Worm (Caenorhabditis elegans) whole organism, late embryonic: ENCODE measurements around the gene C44C10.9.

ENCODE experiments used
- C08G9.2 ChIP-seq: sonication (generic microtip); optimal IDR thresholded peaks from 2 replicates; lab custom pipeline; 2016; ENCODE audit warnings: mild to moderate bottlenecking, missing genetic modification characterization, moderate library complexity, missing compliant biosample characterization
- C38D4.7 ChIP-seq: fragments of 200-800 bp; sonication (Bioruptor generic); optimal IDR thresholded peaks from 2 replicates; lab custom pipeline; 2018; ENCODE audit warnings: mild to moderate bottlenecking, missing genetic modification characterization, moderate library complexity, missing compliant biosample characterization
- K09A11.1 ChIP-seq: sonication (generic microtip); optimal IDR thresholded peaks from 2 replicates; lab custom pipeline; 2017; ENCODE audit warnings: antibody characterized with exemption, mild to moderate bottlenecking, missing genetic modification characterization, missing compliant biosample characterization; ENCODE audit not compliant: insufficient read depth
- Y22D7AL.16 ChIP-seq: sonication (generic microtip); optimal IDR thresholded peaks from 2 replicates; lab custom pipeline; 2016; ENCODE audit warnings: missing genetic modification characterization, missing compliant biosample characterization
- ama-1 ChIP-seq: fragments of 150-350 bp; optimal IDR thresholded peaks from 2 replicates; lab custom pipeline; 2014
- ceh-14 ChIP-seq: sonication (generic microtip); optimal IDR thresholded peaks from 2 replicates; lab custom pipeline; 2016; ENCODE audit warnings: missing genotype, missing genetic modification characterization, missing compliant biosample characterization
- ceh-18 ChIP-seq: sonication (generic microtip); optimal IDR thresholded peaks from 2 replicates; lab custom pipeline; 2016; ENCODE audit warnings: missing genetic modification characterization, missing compliant biosample characterization
- ceh-2 ChIP-seq: sonication (generic microtip); optimal IDR thresholded peaks from 2 replicates; lab custom pipeline; 2016; ENCODE audit warnings: missing genotype, missing genetic modification characterization, missing compliant biosample characterization
- ceh-24 ChIP-seq: sonication (generic microtip); optimal IDR thresholded peaks from 2 replicates; lab custom pipeline; 2016; ENCODE audit warnings: mild to moderate bottlenecking, missing genetic modification characterization, missing compliant biosample characterization
- ceh-45 ChIP-seq: fragments of 200-800 bp; sonication (Bioruptor generic); IDR thresholded peaks from 2 replicates; pipeline ENCODE4 v1.3.6; 2022; ENCODE audit warnings: missing genetic modification reagents, missing genetic modification characterization, missing compliant biosample characterization
- ceh-6 ChIP-seq: fragments of 200-800 bp; sonication (Bioruptor generic); optimal IDR thresholded peaks from 2 replicates; lab custom pipeline; 2018; ENCODE audit warnings: mild to moderate bottlenecking, missing genetic modification characterization, missing compliant biosample characterization
- ceh-9 ChIP-seq: sonication (generic microtip); optimal IDR thresholded peaks from 2 replicates; lab custom pipeline; 2016; ENCODE audit warnings: mild to moderate bottlenecking, missing genetic modification characterization, inconsistent platforms, missing compliant biosample characterization
- dmd-4 ChIP-seq: sonication (generic microtip); optimal IDR thresholded peaks from 2 replicates; lab custom pipeline; 2016; ENCODE audit warnings: borderline replicate concordance, missing genetic modification characterization, missing compliant biosample characterization
- dve-1 ChIP-seq: sonication (generic microtip); optimal IDR thresholded peaks from 2 replicates; lab custom pipeline; 2017; ENCODE audit warnings: antibody characterized with exemption, mild to moderate bottlenecking, missing genetic modification characterization, missing compliant biosample characterization
- ets-4 ChIP-seq: sonication (generic microtip); optimal IDR thresholded peaks from 2 replicates; lab custom pipeline; 2016; ENCODE audit warnings: missing genetic modification characterization, missing compliant biosample characterization
- eyg-1 ChIP-seq: sonication (generic microtip); optimal IDR thresholded peaks from 2 replicates; lab custom pipeline; 2016; ENCODE audit warnings: missing genotype, missing genetic modification characterization, missing compliant biosample characterization
- fkh-6 ChIP-seq: sonication (generic microtip); optimal IDR thresholded peaks from 2 replicates; lab custom pipeline; 2016; ENCODE audit warnings: missing genetic modification characterization, missing compliant biosample characterization
- hlh-15 ChIP-seq: sonication (generic microtip); optimal IDR thresholded peaks from 2 replicates; lab custom pipeline; 2016; ENCODE audit warnings: missing genetic modification characterization, missing compliant biosample characterization
- hlh-8 ChIP-seq: sonication (generic microtip); optimal IDR thresholded peaks from 2 replicates; lab custom pipeline; 2016; ENCODE audit warnings: missing genotype, missing genetic modification characterization, missing compliant biosample characterization
- lim-6 ChIP-seq: sonication (generic microtip); optimal IDR thresholded peaks from 2 replicates; lab custom pipeline; 2016; ENCODE audit warnings: missing genetic modification characterization, missing compliant biosample characterization
- lin-11 ChIP-seq: fragments of 200-800 bp; sonication (Bioruptor generic); optimal IDR thresholded peaks from 2 replicates; lab custom pipeline; 2018; ENCODE audit warnings: mild to moderate bottlenecking, missing genetic modification characterization, missing compliant biosample characterization
- mec-3 ChIP-seq: sonication (generic microtip); optimal IDR thresholded peaks from 2 replicates; lab custom pipeline; 2016; ENCODE audit warnings: borderline replicate concordance, missing genetic modification characterization, missing compliant biosample characterization
- nhr-232 ChIP-seq: sonication (generic microtip); optimal IDR thresholded peaks from 2 replicates; lab custom pipeline; 2016; ENCODE audit warnings: missing genetic modification characterization, missing compliant biosample characterization
- npax-4 ChIP-seq: sonication (generic microtip); optimal IDR thresholded peaks from 2 replicates; lab custom pipeline; 2016; ENCODE audit warnings: missing genetic modification characterization, missing compliant biosample characterization
- odd-2 ChIP-seq: sonication (generic microtip); optimal IDR thresholded peaks from 2 replicates; lab custom pipeline; 2017; ENCODE audit warnings: antibody characterized with exemption, mild to moderate bottlenecking, missing genetic modification characterization, missing compliant biosample characterization
- pag-3 ChIP-seq: sonication (generic microtip); optimal IDR thresholded peaks from 2 replicates; lab custom pipeline; 2016; ENCODE audit warnings: missing compliant biosample characterization, missing genetic modification characterization, borderline replicate concordance
- pax-1 ChIP-seq: fragments of 150-350 bp; optimal IDR thresholded peaks from 2 replicates; lab custom pipeline; 2014; ENCODE audit warnings: missing biosample characterization, missing genetic modification characterization
- pha-4 ChIP-seq: fragments of 150-350 bp; optimal IDR thresholded peaks from 2 replicates; lab custom pipeline; 2018; ENCODE audit warnings: missing biosample characterization, missing genetic modification reagents, missing genetic modification characterization
- pqm-1 ChIP-seq: sonication (generic microtip); optimal IDR thresholded peaks from 2 replicates; lab custom pipeline; 2016; ENCODE audit warnings: missing genetic modification characterization, missing compliant biosample characterization
- ref-2 ChIP-seq: sonication (generic microtip); optimal IDR thresholded peaks from 2 replicates; lab custom pipeline; 2016; ENCODE audit warnings: missing genetic modification characterization, missing compliant biosample characterization
- rnt-1 ChIP-seq: sonication (generic microtip); optimal IDR thresholded peaks from 2 replicates; lab custom pipeline; 2016; ENCODE audit warnings: missing genetic modification characterization, missing compliant biosample characterization
- sox-2 ChIP-seq: fragments of 200-800 bp; sonication (Bioruptor generic); IDR thresholded peaks from 2 replicates; pipeline ENCODE4 v1.3.6; 2022; ENCODE audit warnings: missing genetic modification reagents, missing genetic modification characterization, missing compliant biosample characterization
- syd-9 ChIP-seq: sonication (generic microtip); optimal IDR thresholded peaks from 2 replicates; lab custom pipeline; 2016; ENCODE audit warnings: mild to moderate bottlenecking, missing genetic modification characterization, moderate library complexity, missing compliant biosample characterization
- ttx-3 ChIP-seq: sonication (generic microtip); optimal IDR thresholded peaks from 2 replicates; lab custom pipeline; 2016; ENCODE audit warnings: missing genetic modification reagents, missing genetic modification characterization, missing compliant biosample characterization
- unc-3 ChIP-seq, 2 experiments: fragments of 200-800 bp in 1 of 2; sonication (Bioruptor generic) in 1 of 2; sonication (generic microtip) in 1 of 2; conservative IDR thresholded peaks in 1 of 2; optimal IDR thresholded peaks in 1 of 2; 2 replicates each; pipeline versions ENCODE4 v1.3.6 to Lab custom; 2016 to 2022; ENCODE audit warnings: missing compliant biosample characterization in 2 of 2, missing genetic modification characterization in 2 of 2, missing genetic modification reagents in 1 of 2
- unc-55 ChIP-seq: sonication (generic microtip); optimal IDR thresholded peaks from 2 replicates; lab custom pipeline; 2017; ENCODE audit warnings: missing biosample characterization, missing genetic modification reagents, missing genetic modification characterization

The C44C10.9 gene

DNA sequence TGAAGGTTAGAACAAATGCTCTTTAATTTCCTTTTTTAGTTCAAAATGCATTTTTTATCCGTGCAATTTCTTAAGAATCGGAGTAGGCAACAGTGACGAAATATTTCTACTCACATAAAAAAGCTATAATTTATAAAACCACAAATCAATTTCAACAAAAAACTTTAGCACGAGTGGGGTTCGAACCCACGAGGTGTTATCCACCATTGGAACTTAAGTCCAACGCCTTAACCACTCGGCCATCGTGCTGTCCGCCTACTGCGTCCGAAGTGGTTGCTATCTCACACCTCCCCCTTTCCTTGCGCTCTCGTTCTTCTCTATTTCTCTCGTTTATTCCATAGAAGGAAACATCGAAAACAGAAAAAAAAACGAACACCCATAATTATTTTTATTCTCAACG, 41.4 kb upstream of the C44C10.9 start (continued):
- TF ChIP-seq npax-4 (tag; lab: Kevin White, UChicago) (peak; percentile 37), hlh-8 (peak; percentile 14), nhr-232 (tag; lab: Kevin White, UChicago) (peak; percentile 67), unc-3 (GFP tag; conservative IDR thresholded peaks at IDR 0.05; lab: Robert Waterston, UW) (peak; percentile 82), unc-3 (tag; optimal IDR thresholded peaks at IDR 0.05; lab: Kevin White, UChicago) (peak; percentile 70), ceh-14 (tag; lab: Kevin White, UChicago) (peak; percentile 54), dve-1 (peak; percentile 44), ceh-9 (tag; lab: Kevin White, UChicago) (peak; percentile 31), pax-1 (tag; lab: Kevin White, UChicago) (no peak), odd-2 (peak; percentile 36), dmd-4 (tag; lab: Kevin White, UChicago) (peak; percentile 75), unc-55 (GFP tag; lab: Kevin White, UChicago) (no peak), sox-2 (peak; percentile 54; the same call in 1 of the 2 replicates), C38D4.7 (GFP tag; lab: Kevin White, UChicago) (peak; percentile 76), lim-6 (tag; lab: Kevin White, UChicago) (peak; percentile 7), syd-9 (tag; lab: Kevin White, UChicago) (peak; percentile 79), pag-3 (tag; lab: Kevin White, UChicago) (no peak), ceh-6 (GFP tag; lab: Kevin White, UChicago) (peak; percentile 81), ceh-24 (tag; lab: Kevin White, UChicago) (peak; percentile 36), mec-3 (tag; lab: Kevin White, UChicago) (no peak), ceh-45 (no peak), ref-2 (peak; percentile 67), K09A11.1 (tag; lab: Kevin White, UChicago) (peak; percentile 57), rnt-1 (tag; lab: Kevin White, UChicago) (peak; percentile 67), ceh-18 (peak; percentile 51), fkh-6 (tag; lab: Kevin White, UChicago) (peak; percentile 78), ets-4 (tag; lab: Kevin White, UChicago) (peak; percentile 28), hlh-15 (tag; lab: Kevin White, UChicago) (peak; percentile 55), C08G9.2 (peak; percentile 74), pqm-1 (tag; lab: Kevin White, UChicago) (no peak)

DNA sequence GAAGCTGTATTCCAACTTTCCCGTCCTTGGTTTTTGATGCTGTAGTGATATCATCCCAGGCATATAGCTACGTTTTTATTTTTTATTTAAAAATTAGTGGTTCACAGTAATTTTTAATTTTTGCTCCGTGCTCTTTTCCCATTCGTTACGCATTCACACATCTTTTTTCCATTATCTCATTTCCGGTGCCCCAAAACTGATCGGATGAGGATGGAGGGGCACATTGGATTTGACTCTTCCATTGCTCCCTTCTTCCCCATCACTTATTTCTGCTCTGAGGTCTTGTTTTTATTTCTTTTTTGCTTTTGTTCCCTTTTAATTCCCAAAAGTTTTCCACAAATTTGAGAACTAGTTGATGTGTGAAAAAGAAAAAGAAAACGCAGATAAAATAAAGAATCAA, 36.8 kb upstream of the C44C10.9 start:
- no peak for TF ChIP-seq ceh-2 (tag; lab: Kevin White, UChicago)
- TF ChIP-seq Y22D7AL.16 (tag; lab: Kevin White, UChicago) = no peak
- TF ChIP-seq ttx-3 (tag; lab: Kevin White, UChicago) = peak; percentile 6
- TF ChIP-seq, all 69 proteins: peak for 1

DNA sequence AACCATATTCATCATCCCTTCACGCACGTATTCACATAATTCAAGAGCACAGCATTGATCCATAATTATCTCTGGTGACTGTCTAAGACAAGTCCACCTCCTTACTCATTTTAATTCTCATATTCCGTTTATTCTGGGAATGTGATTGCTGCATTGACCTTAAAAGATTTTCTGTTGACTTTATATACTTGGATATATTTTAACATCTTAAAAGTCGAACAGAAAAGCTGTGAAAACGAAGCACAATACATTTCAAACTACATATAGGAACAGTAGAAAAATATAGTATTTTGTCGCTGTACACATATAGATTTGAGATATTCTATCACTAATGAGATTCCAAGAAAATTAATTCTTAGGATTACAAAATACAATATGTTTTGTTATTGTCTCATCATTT, 36.0 kb upstream of the C44C10.9 start:
- TF ChIP-seq C08G9.2 (no peak), mec-3 (tag; lab: Kevin White, UChicago) (no peak), lin-11 (no peak), pag-3 (tag; lab: Kevin White, UChicago) (no peak), eyg-1 (tag; lab: Kevin White, UChicago) (no peak), fkh-6 (tag; lab: Kevin White, UChicago) (no peak), syd-9 (tag; lab: Kevin White, UChicago) (no peak), dve-1 (no peak), Y22D7AL.16 (tag; lab: Kevin White, UChicago) (no peak), pha-4 (tag; lab: Kevin White, UChicago) (no peak), ama-1 (lab: Kevin White, UChicago) (no peak)
- TF ChIP-seq, all 69 proteins: peak for 0
